Fruit fly (Drosophila melanogaster): Measurements from ENCODE around the gene lcs.

DNA sequence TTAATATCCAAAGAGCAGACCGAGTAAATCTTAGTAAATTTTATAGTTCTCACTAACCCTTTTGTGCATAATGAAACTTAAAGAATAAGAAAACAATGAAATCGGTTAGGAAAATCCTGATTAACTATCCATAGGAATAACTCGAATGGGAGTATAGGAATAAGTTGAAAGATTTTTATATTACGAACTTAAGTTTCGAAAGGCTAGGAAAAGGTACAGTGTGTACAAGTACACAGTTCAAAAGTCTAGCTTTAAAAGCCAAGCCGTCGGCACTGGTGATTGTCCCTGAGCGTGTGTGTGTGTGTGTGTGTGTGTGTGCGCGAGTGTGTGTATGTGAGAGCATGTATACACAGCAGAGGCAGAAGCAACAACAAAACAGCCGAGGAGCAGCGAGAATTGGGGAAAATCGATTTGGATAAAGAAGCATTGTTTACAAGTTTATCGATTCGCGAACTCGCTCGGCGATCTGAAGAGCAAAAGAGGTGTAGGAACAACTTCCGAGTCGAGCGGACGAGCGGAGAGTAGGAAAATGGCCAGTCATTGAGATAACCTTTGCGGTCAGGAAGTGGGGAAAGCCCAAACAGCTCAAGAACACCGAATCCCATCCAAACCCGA is 45.8 kb downstream of the lcs start:
- TF ChIP-seq fkh (GFP tag; optimal IDR thresholded peaks at IDR 0.05): no peak
- TF ChIP-seq Blimp-1 (GFP tag; optimal IDR thresholded peaks at IDR 0.05): no peak
- peak; percentile 58 for TF ChIP-seq Eip78C (GFP tag)
- TF ChIP-seq acj6 (GFP tag; optimal IDR thresholded peaks at IDR 0.05): no peak
- no peak for TF ChIP-seq CG10631 (GFP tag; optimal IDR thresholded peaks at IDR 0.05)
- TF ChIP-seq CG8632 (GFP tag; optimal IDR thresholded peaks at IDR 0.05): no peak
- TF ChIP-seq fd59A (GFP tag; optimal IDR thresholded peaks at IDR 0.05): no peak
- TF ChIP-seq pdm3 (GFP tag; optimal IDR thresholded peaks at IDR 0.05): no peak
- TF ChIP-seq dac (GFP tag; optimal IDR thresholded peaks at IDR 0.05): no peak
- TF ChIP-seq CG10669 (GFP tag; optimal IDR thresholded peaks at IDR 0.05): no peak
- TF ChIP-seq CG6808 (GFP tag; optimal IDR thresholded peaks at IDR 0.05): no peak
- TF ChIP-seq CG11902 (GFP tag; optimal IDR thresholded peaks at IDR 0.05): no peak
- no peak for TF ChIP-seq Hr39 (GFP tag; optimal IDR thresholded peaks at IDR 0.05)

Measured in whole organism, prepupa.